Worm (Caenorhabditis elegans): Measurements from ENCODE around the gene C06G3.8.
A peak's percentile ranks its signal among the peaks of the same experiment; 100 is the strongest.

Gene C06G3.8

ce11 chrIV:7047762-7048178 is 15.4 kb upstream of the C06G3.8 start (continued):
- TF ChIP-seq spr-1 (tag; optimal IDR thresholded peaks at IDR 0.05) (peak; percentile 54), Y48G9A.11 (GFP tag; IDR thresholded peaks at IDR 0.05) (no peak), set-16 (GFP tag; IDR thresholded peaks at IDR 0.05) (no peak), ceh-28 (tag; optimal IDR thresholded peaks at IDR 0.05) (no peak), mdt-29 (GFP tag; IDR thresholded peaks at IDR 0.05) (0 out of 2 replicates have a peak, but pooled peaks have one; percentile 23), nhr-6 (tag; optimal IDR thresholded peaks at IDR 0.05) (peak; percentile 90), gei-8 (GFP tag; optimal IDR thresholded peaks at IDR 0.05) (peak; percentile 85), sdz-12 (GFP tag; optimal IDR thresholded peaks at IDR 0.05) (no peak), zfp-2 (tag; optimal IDR thresholded peaks at IDR 0.05) (no peak), pha-4 (GFP tag; IDR thresholded peaks at IDR 0.05) (0 out of 2 replicates have a peak, but pooled peaks have one; percentile 43), pha-4 (tag; optimal IDR thresholded peaks at IDR 0.05) (no peak), D1046.2 (GFP tag; IDR thresholded peaks at IDR 0.05) (no peak), lir-3 (tag; optimal IDR thresholded peaks at IDR 0.05) (no peak), tag-97 (GFP tag; IDR thresholded peaks at IDR 0.05) (no peak), nhr-76 (tag; optimal IDR thresholded peaks at IDR 0.05) (no peak), dmd-6 (GFP tag; IDR thresholded peaks at IDR 0.05) (peak; percentile 88), daf-19 (GFP tag; conservative IDR thresholded peaks at IDR 0.05) (no peak), hif-1 (tag; optimal IDR thresholded peaks at IDR 0.05) (peak in 1 of 2 experiments; percentile 30), mes-2 (tag; optimal IDR thresholded peaks at IDR 0.05; ENCODE audit: poor library complexity, severe bottlenecking) (peak; percentile 45), mxl-3 (GFP tag; optimal IDR thresholded peaks at IDR 0.05) (peak; percentile 79), daf-8 (GFP tag; IDR thresholded peaks at IDR 0.05) (no peak), snpc-1.2 (GFP tag; IDR thresholded peaks at IDR 0.05) (no peak), snpc-4 (tag; optimal IDR thresholded peaks at IDR 0.05) (no peak), mep-1 (tag; optimal IDR thresholded peaks at IDR 0.05) (peak; percentile 55), jun-1 (tag; optimal IDR thresholded peaks at IDR 0.05) (peak; percentile 15), unc-39 (tag; optimal IDR thresholded peaks at IDR 0.05) (no peak), nhr-25 (tag; optimal IDR thresholded peaks at IDR 0.05; ENCODE audit: borderline replicate concordance, insufficient read depth) (peak; percentile 63), nhr-111 (GFP tag; optimal IDR thresholded peaks at IDR 0.05) (no peak), zip-11 (GFP tag; IDR thresholded peaks at IDR 0.05) (no peak), lin-15B (tag; optimal IDR thresholded peaks at IDR 0.05) (no peak), lin-13 (GFP tag; optimal IDR thresholded peaks at IDR 0.05) (peak; percentile 24), ceh-32 (tag; optimal IDR thresholded peaks at IDR 0.05; ENCODE audit: poor library complexity) (no peak), nhr-77 (tag; optimal IDR thresholded peaks at IDR 0.05) (peak; percentile 37), ceh-20 (GFP tag; IDR thresholded peaks at IDR 0.05) (0 out of 2 replicates have a peak, but pooled peaks have one; percentile 66), lin-29 (GFP tag; IDR thresholded peaks at IDR 0.05) (no peak), attf-4 (tag; optimal IDR thresholded peaks at IDR 0.05) (no peak), fos-1 (tag; optimal IDR thresholded peaks at IDR 0.05) (no peak), zfp-3 (GFP tag; conservative IDR thresholded peaks at IDR 0.05) (no peak), zag-1 (tag; optimal IDR thresholded peaks at IDR 0.05) (no peak), lin-1 (GFP tag; IDR thresholded peaks at IDR 0.05) (no peak; the same call in 1 of the 2 replicates), ceh-82 (tag; optimal IDR thresholded peaks at IDR 0.05) (no peak), fkh-10 (GFP tag; optimal IDR thresholded peaks at IDR 0.05) (no peak), lim-7 (GFP tag; IDR thresholded peaks at IDR 0.05) (no peak), pqm-1 (tag; optimal IDR thresholded peaks at IDR 0.05) (peak; percentile 92), ctbp-1 (GFP tag; IDR thresholded peaks at IDR 0.05) (no peak), Y75B8A.6 (GFP tag; IDR thresholded peaks at IDR 0.05) (no peak), saeg-2 (GFP tag; IDR thresholded peaks at IDR 0.05) (0 out of 2 replicates have a peak, but pooled peaks have one; percentile 45), rbr-2 (tag; optimal IDR thresholded peaks at IDR 0.05) (peak; percentile 31), arid-1 (GFP tag; conservative IDR thresholded peaks at IDR 0.05) (0 out of 2 replicates have a peak, but pooled peaks have one; percentile 4), F37D6.2 (tag; optimal IDR thresholded peaks at IDR 0.05) (no peak), nhr-237 (tag; optimal IDR thresholded peaks at IDR 0.05) (no peak), nhr-42 (GFP tag; IDR thresholded peaks at IDR 0.05) (no peak)
